Worm (Caenorhabditis elegans) whole organism, L4 larva: Measurements from ENCODE around the gene acs-1.

Experiments used
- Y48G9A.11 ChIP-seq: fragments of 200-800 bp; sonication (Bioruptor generic); IDR thresholded peaks from 2 replicates; pipeline ENCODE4 v1.3.6; 2022; ENCODE audit warnings: missing genetic modification reagents, missing genetic modification characterization, missing compliant biosample characterization
- ceh-82 ChIP-seq: sonication (generic microtip); optimal IDR thresholded peaks from 2 replicates; lab custom pipeline; 2017; ENCODE audit warnings: missing biosample characterization, missing genetic modification characterization
- cey-2 ChIP-seq: sonication (generic microtip); optimal IDR thresholded peaks from 3 replicates; lab custom pipeline; 2017; ENCODE audit warnings: missing genetic modification characterization, mild to moderate bottlenecking, missing compliant biosample characterization, antibody characterized with exemption, borderline replicate concordance; ENCODE audit not compliant: insufficient read depth
- dmd-6 ChIP-seq: fragments of 200-800 bp; sonication (Bioruptor generic); IDR thresholded peaks from 2 replicates; pipeline ENCODE4 v1.3.6; 2022; ENCODE audit warnings: missing genetic modification reagents, missing genetic modification characterization, missing compliant biosample characterization
- duxl-1 ChIP-seq: sonication (generic microtip); optimal IDR thresholded peaks from 2 replicates; lab custom pipeline; 2016; ENCODE audit warnings: mild to moderate bottlenecking, missing genetic modification characterization, moderate library complexity, missing compliant biosample characterization; ENCODE audit not compliant: poor library complexity
- dve-1 ChIP-seq: sonication (generic microtip); optimal IDR thresholded peaks from 2 replicates; lab custom pipeline; 2017; ENCODE audit warnings: antibody characterized with exemption, mild to moderate bottlenecking, missing genetic modification characterization, missing compliant biosample characterization; ENCODE audit not compliant: insufficient read depth
- egl-27 ChIP-seq: sonication (generic microtip); optimal IDR thresholded peaks from 3 replicates; lab custom pipeline; 2017; ENCODE audit warnings: missing biosample characterization, missing genetic modification reagents, missing genetic modification characterization
- egl-43 ChIP-seq: fragments of 200-800 bp; sonication (Bioruptor generic); IDR thresholded peaks from 2 replicates; pipeline ENCODE4 v1.3.6; 2022; ENCODE audit warnings: missing genetic modification reagents, missing genetic modification characterization, missing compliant biosample characterization
- fkh-10 ChIP-seq: fragments of 150-350 bp; optimal IDR thresholded peaks from 2 replicates; lab custom pipeline; 2014; ENCODE audit warnings: missing biosample characterization, missing genetic modification reagents, missing genetic modification characterization
- lin-13 ChIP-seq: fragments of 150-350 bp; optimal IDR thresholded peaks from 2 replicates; lab custom pipeline; 2014; ENCODE audit warnings: missing biosample characterization, missing genetic modification reagents, missing genetic modification characterization
- lin-39 ChIP-seq: fragments of 150-350 bp; optimal IDR thresholded peaks from 2 replicates; lab custom pipeline; 2014; ENCODE audit warnings: missing biosample characterization, missing genetic modification reagents, missing genetic modification characterization
- nhr-237 ChIP-seq: sonication (generic microtip); optimal IDR thresholded peaks from 2 replicates; lab custom pipeline; 2017; ENCODE audit warnings: missing biosample characterization, missing genetic modification characterization
- pha-4 ChIP-seq, 2 experiments: fragments of 150-350 bp in 1 of 2; fragments of 200-800 bp in 1 of 2; sonication (Bioruptor generic) in 1 of 2; IDR thresholded peaks in 1 of 2; optimal IDR thresholded peaks in 1 of 2; 2 replicates each; pipeline versions ENCODE4 v1.3.6 to Lab custom; 2014 to 2022; ENCODE audit warnings: missing genetic modification characterization in 2 of 2, missing genetic modification reagents in 2 of 2, missing biosample characterization in 1 of 2, missing compliant biosample characterization in 1 of 2

ce11 chrV:6485109-6485508 lies 39.7 kb upstream of the acs-1 start:
- no peak for TF ChIP-seq cey-2 (tag; lab: Kevin White, UChicago)
- TF ChIP-seq ceh-82 (tag; lab: Kevin White, UChicago): no peak
- no peak for TF ChIP-seq lin-13 (GFP tag; lab: Kevin White, UChicago)
- TF ChIP-seq duxl-1 (tag; lab: Kevin White, UChicago): no peak
- TF ChIP-seq egl-43: no peak
- no peak for TF ChIP-seq pha-4 (GFP tag; IDR thresholded peaks at IDR 0.05; lab: Robert Waterston, UW)
- TF ChIP-seq pha-4 (tag; optimal IDR thresholded peaks at IDR 0.05; lab: Kevin White, UChicago): no peak
- no peak for TF ChIP-seq dve-1 (tag; lab: Kevin White, UChicago)
- TF ChIP-seq nhr-237 (tag; lab: Kevin White, UChicago): no peak
- TF ChIP-seq Y48G9A.11 (GFP tag; lab: Robert Waterston, UW): no peak
- no peak for TF ChIP-seq fkh-10 (GFP tag; lab: Kevin White, UChicago)
- TF ChIP-seq egl-27: no peak
- TF ChIP-seq dmd-6 (GFP tag; lab: Robert Waterston, UW): no peak
- TF ChIP-seq lin-39 (tag; lab: Kevin White, UChicago): no peak
